Worm (Caenorhabditis elegans): ENCODE results near the gene T23D5.3.

DNA sequence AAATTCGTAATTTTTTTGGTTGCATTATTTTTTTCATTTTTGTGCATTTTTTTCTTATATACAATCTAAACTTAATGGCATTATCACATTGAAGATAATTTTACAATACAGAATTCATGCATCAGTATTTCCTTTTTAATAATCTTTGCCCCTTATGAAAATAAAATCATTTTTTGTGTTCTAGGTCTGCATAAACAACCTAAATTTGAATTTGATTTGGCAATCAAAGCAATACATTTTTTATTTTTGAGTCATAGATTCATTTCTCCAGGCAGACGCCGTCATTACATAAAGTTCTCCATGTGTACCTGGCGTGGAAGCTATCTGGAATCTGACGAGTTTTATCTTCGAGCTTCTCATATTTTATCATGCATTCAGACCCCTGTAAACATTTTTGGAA is 11.6 kb downstream of the T23D5.3 start, which contains the start of gene srh-140:
- TF ChIP-seq fkh-10 (GFP tag; optimal IDR thresholded peaks at IDR 0.05) (no peak), unc-55 (GFP tag; optimal IDR thresholded peaks at IDR 0.05) (no peak), ceh-9 (tag; optimal IDR thresholded peaks at IDR 0.05) (no peak), pha-4 (tag; optimal IDR thresholded peaks at IDR 0.05) (no peak), dve-1 (tag; optimal IDR thresholded peaks at IDR 0.05) (no peak), F13H6.1 (tag; optimal IDR thresholded peaks at IDR 0.05) (no peak), nhr-232 (tag; optimal IDR thresholded peaks at IDR 0.05) (no peak), ceh-24 (tag; optimal IDR thresholded peaks at IDR 0.05) (no peak), ceh-6 (GFP tag; optimal IDR thresholded peaks at IDR 0.05) (no peak)
